Fruit fly (Drosophila melanogaster) whole organism, adult: ENCODE data around the gene CG6163.
A peak's percentile ranks its signal among the peaks of the same experiment; 100 is the strongest.

ENCODE experiments used
- CG1620 ChIP-seq: fragments of 200-800 bp; sonication (Bioruptor generic); optimal IDR thresholded peaks from 2 replicates; lab custom pipeline; 2016; ENCODE audit warnings: missing biosample characterization, missing genetic modification characterization
- Hr96 ChIP-seq: fragments of 200-800 bp; sonication (Bioruptor generic); optimal IDR thresholded peaks from 2 replicates; lab custom pipeline; 2016; ENCODE audit warnings: missing biosample characterization, missing genetic modification characterization
- Mnt ChIP-seq: fragments of 200-800 bp; sonication (Bioruptor generic); optimal IDR thresholded peaks from 2 replicates; lab custom pipeline; 2016; ENCODE audit warnings: missing biosample characterization, mild to moderate bottlenecking, missing genetic modification characterization
- cic ChIP-seq: fragments of 200-800 bp; sonication (Bioruptor generic); optimal IDR thresholded peaks from 2 replicates; lab custom pipeline; 2017; ENCODE audit warnings: missing biosample characterization, mild to moderate bottlenecking, missing genetic modification characterization, moderate library complexity
- cnc ChIP-seq, 2 experiments: fragments of >200 bp; optimal IDR thresholded peaks; 2 replicates each; lab custom pipeline; 2017
- kay ChIP-seq: fragments of 200-800 bp; sonication (Bioruptor generic); peaks from one replicate; lab custom pipeline; 2016; ENCODE audit warnings: missing biosample characterization, missing genetic modification characterization, borderline replicate concordance
- tj ChIP-seq: fragments of 200-800 bp; sonication (Bioruptor generic); optimal IDR thresholded peaks from 3 replicates; lab custom pipeline; 2017; ENCODE audit warnings: missing biosample characterization, mild to moderate bottlenecking, missing genetic modification characterization, moderate library complexity
- toe ChIP-seq: fragments of 200-800 bp; sonication (Bioruptor generic); optimal IDR thresholded peaks from 2 replicates; lab custom pipeline; 2016; ENCODE audit warnings: missing biosample characterization, missing genetic modification characterization

dm6 chr3L:11325671-11326306, 38.9 kb downstream of the CG6163 start:
- TF ChIP-seq kay (no peak), tj (GFP tag; lab: Kevin White, UChicago) (peak; percentile 79), CG1620 (peak; percentile 60), cic (no peak), toe (GFP tag; lab: Kevin White, UChicago) (peak; percentile 22), Mnt (GFP tag; lab: Kevin White, UChicago) (no peak), cnc (optimal IDR thresholded peaks at IDR 0.05; lab: Kevin White, UChicago) (no peak), Hr96 (GFP tag; lab: Kevin White, UChicago) (peak; percentile 59)
